Fruit fly (Drosophila melanogaster) S2 (cell line): ENCODE results near the gene dpr6.

Experiments
- CG8478 ChIP-seq: fragments of >200 bp; optimal IDR thresholded peaks from 2 replicates; lab custom pipeline; 2018
- CTCF ChIP-seq, 2 experiments: fragments of >200 bp; optimal IDR thresholded peaks; 2 replicates each; lab custom pipeline; 2018

- TF ChIP-seq CG8478 (lab: Kevin White, UChicago) (no peak), CTCF (optimal IDR thresholded peaks at IDR 0.05; lab: Kevin White, UChicago) (no peak)
These were observed 78.1 kb downstream of the dpr6 start for dm6 chr3L:10052586-10052985.
